Worm (Caenorhabditis elegans) whole organism, L1 larva: Measurements from ENCODE around the gene K08H2.3.

Source experiments
- C16A3.4 ChIP-seq: fragments of 150-350 bp; optimal IDR thresholded peaks from 2 replicates; lab custom pipeline; 2014; ENCODE audit warnings: missing biosample characterization, missing genetic modification characterization
- C34B4.2 ChIP-seq: sonication (generic microtip); optimal IDR thresholded peaks from 2 replicates; lab custom pipeline; 2017; ENCODE audit warnings: mild to moderate bottlenecking, missing genetic modification characterization, missing compliant biosample characterization
- F16B12.6 ChIP-seq: fragments of 150-350 bp; optimal IDR thresholded peaks from 2 replicates; lab custom pipeline; 2014; ENCODE audit warnings: missing biosample characterization, missing genetic modification characterization
- aha-1 ChIP-seq: fragments of 150-350 bp; optimal IDR thresholded peaks from 2 replicates; lab custom pipeline; 2014; ENCODE audit warnings: missing biosample characterization, missing genetic modification characterization
- ceh-63 ChIP-seq: fragments of 200-800 bp; sonication (Bioruptor generic); optimal IDR thresholded peaks from 2 replicates; lab custom pipeline; 2018; ENCODE audit warnings: mild to moderate bottlenecking, missing genetic modification characterization, missing compliant biosample characterization
- ceh-82 ChIP-seq, 3 experiments: fragments of 150-350 bp in 1 of 3; sonication (generic microtip) in 2 of 3; optimal IDR thresholded peaks; 2 replicates each; lab custom pipeline; 2014 to 2017; ENCODE audit warnings: missing biosample characterization in 3 of 3, missing genetic modification characterization in 3 of 3
- ceh-88 ChIP-seq: fragments of 200-800 bp; sonication (Bioruptor generic); IDR thresholded peaks from 2 replicates; pipeline ENCODE4 v1.3.6; 2022; ENCODE audit warnings: missing genetic modification characterization, missing compliant biosample characterization
- ceh-90 ChIP-seq: sonication (generic microtip); optimal IDR thresholded peaks from 2 replicates; lab custom pipeline; 2016; ENCODE audit warnings: missing genetic modification characterization, missing compliant biosample characterization
- dsc-1 ChIP-seq: sonication (generic microtip); optimal IDR thresholded peaks from 2 replicates; lab custom pipeline; 2016; ENCODE audit warnings: mild to moderate bottlenecking, missing genetic modification characterization, missing compliant biosample characterization
- efl-1 ChIP-seq, 4 experiments: fragments of 150-350 bp; optimal IDR thresholded peaks in 3 of 4; peaks in 1 of 4; 1 replicate in 1 of 4; 2 replicates in 3 of 4; lab custom pipeline; 2014; ENCODE audit warnings: missing biosample characterization in 2 of 4, missing genetic modification characterization in 2 of 4, missing genetic modification reagents in 2 of 4
- ets-5 ChIP-seq: fragments of 200-800 bp; sonication (Bioruptor generic); IDR thresholded peaks from 2 replicates; pipeline ENCODE4 v1.3.6; 2022; ENCODE audit warnings: missing genetic modification characterization, missing compliant biosample characterization
- fkh-10 ChIP-seq: sonication (generic microtip); optimal IDR thresholded peaks from 2 replicates; lab custom pipeline; 2017; ENCODE audit warnings: missing biosample characterization, missing genetic modification reagents, missing genetic modification characterization
- fkh-4 ChIP-seq: sonication (generic microtip); optimal IDR thresholded peaks from 2 replicates; lab custom pipeline; 2016; ENCODE audit warnings: missing compliant biosample characterization, missing genetic modification characterization, borderline replicate concordance
- fkh-8 ChIP-seq: sonication (generic microtip); optimal IDR thresholded peaks from 2 replicates; lab custom pipeline; 2016; ENCODE audit warnings: mild to moderate bottlenecking, missing genetic modification characterization, missing compliant biosample characterization
- fos-1 ChIP-seq: fragments of 150-350 bp; optimal IDR thresholded peaks from 2 replicates; lab custom pipeline; 2014; ENCODE audit warnings: missing biosample characterization, missing genetic modification characterization
- grh-1 ChIP-seq: fragments of 200-800 bp; sonication (Bioruptor generic); IDR thresholded peaks from 2 replicates; pipeline ENCODE4 v1.3.6; 2022; ENCODE audit warnings: missing genetic modification reagents, missing genetic modification characterization, missing compliant biosample characterization
- hlh-17 ChIP-seq: fragments of 200-800 bp; sonication (Bioruptor generic); optimal IDR thresholded peaks from 2 replicates; lab custom pipeline; 2018; ENCODE audit warnings: missing genetic modification characterization, mild to moderate bottlenecking, missing compliant biosample characterization, moderate library complexity, borderline replicate concordance
- isw-1 ChIP-seq: fragments of 200-800 bp; sonication (Bioruptor generic); IDR thresholded peaks from 2 replicates; pipeline ENCODE4 v1.3.6; 2022; ENCODE audit warnings: missing genetic modification characterization, missing compliant biosample characterization
- lin-13 ChIP-seq: fragments of 150-350 bp; optimal IDR thresholded peaks from 2 replicates; lab custom pipeline; 2014; ENCODE audit warnings: missing biosample characterization, missing genetic modification reagents, missing genetic modification characterization
- lin-14 ChIP-seq: fragments of 200-800 bp; sonication (Bioruptor generic); optimal IDR thresholded peaks from 2 replicates; lab custom pipeline; 2018; ENCODE audit warnings: mild to moderate bottlenecking, missing genetic modification characterization, moderate library complexity, missing compliant biosample characterization
- lin-15B ChIP-seq: fragments of 150-350 bp; sonication (generic microtip); optimal IDR thresholded peaks from 3 replicates; lab custom pipeline; 2014; ENCODE audit warnings: missing biosample characterization, missing genetic modification characterization
- lsy-2 ChIP-seq, 2 experiments: fragments of 150-350 bp; optimal IDR thresholded peaks; 2 replicates each; lab custom pipeline; 2014; ENCODE audit warnings: missing biosample characterization in 2 of 2, missing genetic modification characterization in 2 of 2
- mab-9 ChIP-seq: fragments of 200-800 bp; sonication (Bioruptor generic); IDR thresholded peaks from 2 replicates; pipeline ENCODE4 v1.3.6; 2022; ENCODE audit warnings: missing genetic modification reagents, missing genetic modification characterization, missing compliant biosample characterization
- nhr-12 ChIP-seq: sonication (generic microtip); optimal IDR thresholded peaks from 2 replicates; lab custom pipeline; 2017; ENCODE audit warnings: missing biosample characterization, missing genetic modification characterization
- nhr-20 ChIP-seq: sonication (generic microtip); optimal IDR thresholded peaks from 2 replicates; lab custom pipeline; 2016; ENCODE audit warnings: mild to moderate bottlenecking, missing genetic modification characterization, missing compliant biosample characterization
- nhr-28 ChIP-seq: fragments of 150-350 bp; optimal IDR thresholded peaks from 2 replicates; lab custom pipeline; 2014; ENCODE audit warnings: missing biosample characterization, missing genetic modification characterization
- nhr-71 ChIP-seq: sonication (generic microtip); optimal IDR thresholded peaks from 2 replicates; lab custom pipeline; 2016; ENCODE audit warnings: mild to moderate bottlenecking, missing genetic modification characterization, moderate library complexity, missing compliant biosample characterization
- nhr-76 ChIP-seq: sonication (generic microtip); optimal IDR thresholded peaks from 2 replicates; lab custom pipeline; 2017; ENCODE audit warnings: missing biosample characterization, missing genetic modification characterization
- nhr-77 ChIP-seq: fragments of 150-350 bp; optimal IDR thresholded peaks from 2 replicates; lab custom pipeline; 2014; ENCODE audit warnings: missing biosample characterization, missing genetic modification characterization
- nhr-84 ChIP-seq: sonication (generic microtip); optimal IDR thresholded peaks from 2 replicates; lab custom pipeline; 2017; ENCODE audit warnings: missing biosample characterization, missing genetic modification characterization
- pag-3 ChIP-seq: sonication (generic microtip); optimal IDR thresholded peaks from 2 replicates; lab custom pipeline; 2017; ENCODE audit warnings: missing genetic modification characterization, mild to moderate bottlenecking, missing compliant biosample characterization, antibody characterized with exemption, borderline replicate concordance; ENCODE audit not compliant: insufficient read depth
- pqm-1 ChIP-seq: sonication (generic microtip); optimal IDR thresholded peaks from 3 replicates; lab custom pipeline; 2017; ENCODE audit warnings: missing biosample characterization, missing genetic modification characterization
- rnt-1 ChIP-seq: sonication (generic microtip); optimal IDR thresholded peaks from 2 replicates; lab custom pipeline; 2016; ENCODE audit warnings: mild to moderate bottlenecking, missing genetic modification characterization, moderate library complexity, missing compliant biosample characterization
- snu-23 ChIP-seq: sonication (generic microtip); optimal IDR thresholded peaks from 2 replicates; lab custom pipeline; 2016; ENCODE audit warnings: missing genetic modification characterization, missing compliant biosample characterization
- sup-37 ChIP-seq: fragments of 200-800 bp; sonication (Bioruptor generic); optimal IDR thresholded peaks from 2 replicates; lab custom pipeline; 2018; ENCODE audit warnings: mild to moderate bottlenecking, missing genetic modification characterization, missing compliant biosample characterization
- swsn-7 ChIP-seq: sonication (generic microtip); optimal IDR thresholded peaks from 2 replicates; lab custom pipeline; 2016; ENCODE audit warnings: missing genetic modification characterization, missing compliant biosample characterization
- tlp-1 ChIP-seq: fragments of 150-350 bp; optimal IDR thresholded peaks from 2 replicates; lab custom pipeline; 2014; ENCODE audit warnings: missing biosample characterization, missing genetic modification characterization
- unc-130 ChIP-seq: fragments of 150-350 bp; optimal IDR thresholded peaks from 2 replicates; lab custom pipeline; 2017; ENCODE audit warnings: missing biosample characterization, missing genetic modification characterization, inconsistent platforms
- unc-86 ChIP-seq: sonication (generic microtip); optimal IDR thresholded peaks from 2 replicates; lab custom pipeline; 2016; ENCODE audit warnings: missing genetic modification characterization, missing compliant biosample characterization
- unc-98 ChIP-seq: fragments of 200-800 bp; sonication (Bioruptor generic); IDR thresholded peaks from 2 replicates; pipeline ENCODE4 v1.3.6; 2022; ENCODE audit warnings: missing genetic modification characterization, missing compliant biosample characterization
- vab-15 ChIP-seq: sonication (generic microtip); optimal IDR thresholded peaks from 2 replicates; lab custom pipeline; 2017; ENCODE audit warnings: missing genotype, mild to moderate bottlenecking, missing genetic modification characterization, missing compliant biosample characterization
- xbp-1 ChIP-seq: sonication (generic microtip); optimal IDR thresholded peaks from 2 replicates; lab custom pipeline; 2016; ENCODE audit warnings: missing genetic modification characterization, missing compliant biosample characterization
- zag-1 ChIP-seq: fragments of 150-350 bp; optimal IDR thresholded peaks from 2 replicates; lab custom pipeline; 2014; ENCODE audit warnings: missing biosample characterization, missing genetic modification characterization
- ztf-11 ChIP-seq, 2 experiments: sonication (generic microtip); optimal IDR thresholded peaks; 2 replicates each; lab custom pipeline; 2016 to 2017; ENCODE audit warnings: missing genetic modification characterization in 2 of 2, missing biosample characterization in 1 of 2, missing compliant biosample characterization in 1 of 2

The K08H2.3 gene

ce11 chrX:13206011-13206410 lies 31.2 kb upstream of the K08H2.3 start:
- TF ChIP-seq fkh-10 (GFP tag; lab: Kevin White, UChicago) (peak; percentile 72), lin-14 (GFP tag; lab: Kevin White, UChicago) (peak; percentile 58), rnt-1 (tag; lab: Kevin White, UChicago) (no peak)

- TF ChIP-seq ceh-82 (tag; optimal IDR thresholded peaks at IDR 0.05; lab: Kevin White, UChicago) = peak in 1 of 3 experiments; percentile 6
- TF ChIP-seq unc-130 (tag; lab: Kevin White, UChicago) = no peak
- TF ChIP-seq efl-1 (optimal IDR thresholded peaks at IDR 0.05; lab: Kevin White, UChicago) = no peak
- TF ChIP-seq efl-1 (GFP tag; optimal IDR thresholded peaks at IDR 0.05 in 1 of 2; lab: Kevin White, UChicago) = peak in 1 of 2 experiments; percentile 82
- TF ChIP-seq fkh-10 (GFP tag; lab: Kevin White, UChicago) = peak; percentile 84
- peak; percentile 22 for TF ChIP-seq rnt-1 (tag; lab: Kevin White, UChicago)
- peak; percentile 74 for TF ChIP-seq lin-14 (GFP tag; lab: Kevin White, UChicago)
Measured at ce11 chrX:13206911-13207310, 30.3 kb upstream of the K08H2.3 start.

ce11 chrX:13209026-13209425 lies 28.2 kb upstream of the K08H2.3 start:
- TF ChIP-seq ceh-90 (tag; lab: Kevin White, UChicago) = no peak
- peak in 1 of 3 experiments; percentile 0 for TF ChIP-seq ceh-82 (tag; optimal IDR thresholded peaks at IDR 0.05; lab: Kevin White, UChicago)
- TF ChIP-seq fkh-10 (GFP tag; lab: Kevin White, UChicago) = peak; percentile 69
- TF ChIP-seq ceh-88 (GFP tag; lab: Robert Waterston, UW) = no peak
- TF ChIP-seq sup-37 (GFP tag; lab: Kevin White, UChicago) = no peak
- TF ChIP-seq fkh-4 (tag; lab: Kevin White, UChicago) = no peak
- peak; percentile 61 for TF ChIP-seq lin-14 (GFP tag; lab: Kevin White, UChicago)
- no peak for TF ChIP-seq nhr-76 (tag; lab: Kevin White, UChicago)

- TF ChIP-seq pag-3 (tag; lab: Kevin White, UChicago) (peak; percentile 76), nhr-77 (no peak), unc-86 (tag; lab: Kevin White, UChicago) (peak; percentile 61), nhr-84 (tag; lab: Kevin White, UChicago) (no peak), xbp-1 (tag; lab: Kevin White, UChicago) (peak; percentile 43), dsc-1 (tag; lab: Kevin White, UChicago) (peak; percentile 62), isw-1 (GFP tag; lab: Robert Waterston, UW) (peak; percentile 14; the same call in 1 of the 2 replicates), vab-15 (tag; lab: Kevin White, UChicago) (no peak), nhr-12 (tag; lab: Kevin White, UChicago) (no peak), efl-1 (optimal IDR thresholded peaks at IDR 0.05; lab: Kevin White, UChicago) (no peak), efl-1 (GFP tag; optimal IDR thresholded peaks at IDR 0.05 in 1 of 2; lab: Kevin White, UChicago) (peak in 1 of 2 experiments; percentile 3), snu-23 (GFP tag; lab: Kevin White, UChicago) (peak; percentile 59), ztf-11 (tag; optimal IDR thresholded peaks at IDR 0.05; lab: Kevin White, UChicago) (no peak), lin-15B (tag; lab: Kevin White, UChicago) (no peak), lsy-2 (tag; optimal IDR thresholded peaks at IDR 0.05; lab: Kevin White, UChicago) (peak; percentile 24 to 65), mab-9 (no peak), ceh-63 (GFP tag; lab: Kevin White, UChicago) (no peak), fkh-8 (tag; lab: Kevin White, UChicago) (no peak), F16B12.6 (no peak), unc-98 (GFP tag; lab: Robert Waterston, UW) (no peak), C34B4.2 (tag; lab: Kevin White, UChicago) (no peak), aha-1 (tag; lab: Kevin White, UChicago) (no peak), nhr-28 (tag; lab: Kevin White, UChicago) (no peak), nhr-71 (tag; lab: Kevin White, UChicago) (peak; percentile 67), swsn-7 (tag; lab: Kevin White, UChicago) (peak; percentile 23), hlh-17 (GFP tag; lab: Kevin White, UChicago) (no peak), lin-13 (GFP tag; lab: Kevin White, UChicago) (no peak), fos-1 (tag; lab: Kevin White, UChicago) (no peak), C16A3.4 (tag; lab: Kevin White, UChicago) (no peak), nhr-20 (tag; lab: Kevin White, UChicago) (no peak), ets-5 (no peak), pqm-1 (no peak), zag-1 (tag; lab: Kevin White, UChicago) (peak; percentile 83), tlp-1 (tag; lab: Kevin White, UChicago) (no peak), grh-1 (GFP tag; lab: Robert Waterston, UW) (no peak), ceh-90 (tag; lab: Kevin White, UChicago) (no peak), ceh-82 (tag; optimal IDR thresholded peaks at IDR 0.05; lab: Kevin White, UChicago) (peak; percentile 8 to 19 (median 14)), fkh-10 (GFP tag; lab: Kevin White, UChicago) (peak; percentile 89)
Measured at ce11 chrX:13210478-13210877, 26.7 kb upstream of the K08H2.3 start.
